Worm (Caenorhabditis elegans) whole organism, L2 larva: ENCODE measurements around the gene C50D2.10.

Source experiments
- C34F6.9 ChIP-seq: fragments of 150-350 bp; optimal IDR thresholded peaks from 2 replicates; lab custom pipeline; 2014; ENCODE audit warnings: missing biosample characterization, missing genetic modification characterization
- F13H6.1 ChIP-seq: sonication (generic microtip); optimal IDR thresholded peaks from 2 replicates; lab custom pipeline; 2016; ENCODE audit warnings: missing genetic modification characterization, missing compliant biosample characterization
- R02D3.7 ChIP-seq: fragments of 150-350 bp; optimal IDR thresholded peaks from 2 replicates; lab custom pipeline; 2014; ENCODE audit warnings: missing biosample characterization, missing genetic modification characterization
- ZK546.5 ChIP-seq: sonication (generic microtip); optimal IDR thresholded peaks from 2 replicates; lab custom pipeline; 2017; ENCODE audit warnings: missing biosample characterization, missing genetic modification characterization
- alr-1 ChIP-seq: fragments of 150-350 bp; optimal IDR thresholded peaks from 2 replicates; lab custom pipeline; 2014; ENCODE audit warnings: missing biosample characterization, missing genetic modification characterization
- aly-2 ChIP-seq: fragments of 150-350 bp; optimal IDR thresholded peaks from 2 replicates; lab custom pipeline; 2014; ENCODE audit warnings: missing biosample characterization, missing genetic modification characterization
- ama-1 ChIP-seq: fragments of 150-350 bp; optimal IDR thresholded peaks from 2 replicates; lab custom pipeline; 2018; ENCODE audit warnings: inconsistent platforms
- blmp-1 ChIP-seq: sonication (generic microtip); optimal IDR thresholded peaks from 2 replicates; lab custom pipeline; 2017; ENCODE audit warnings: missing genetic modification characterization, mild to moderate bottlenecking, missing compliant biosample characterization, antibody characterized with exemption, moderate library complexity; ENCODE audit not compliant: insufficient read depth
- ceh-16 ChIP-seq: fragments of 150-350 bp; optimal IDR thresholded peaks from 2 replicates; lab custom pipeline; 2014; ENCODE audit warnings: missing biosample characterization, missing genetic modification characterization
- ceh-82 ChIP-seq: fragments of 150-350 bp; optimal IDR thresholded peaks from 2 replicates; lab custom pipeline; 2014; ENCODE audit warnings: missing biosample characterization, missing genetic modification characterization
- crh-2 ChIP-seq: sonication (generic microtip); optimal IDR thresholded peaks from 2 replicates; lab custom pipeline; 2017; ENCODE audit warnings: missing biosample characterization, missing genetic modification characterization
- dmd-4 ChIP-seq: sonication (generic microtip); optimal IDR thresholded peaks from 2 replicates; lab custom pipeline; 2017; ENCODE audit warnings: missing biosample characterization, missing genetic modification characterization
- egl-27 ChIP-seq: sonication (generic microtip); optimal IDR thresholded peaks from 3 replicates; lab custom pipeline; 2017; ENCODE audit warnings: missing biosample characterization, missing genetic modification reagents, missing genetic modification characterization
- elt-1 ChIP-seq: fragments of 150-350 bp; optimal IDR thresholded peaks from 2 replicates; lab custom pipeline; 2014; ENCODE audit warnings: missing biosample characterization, missing genetic modification characterization
- elt-3 ChIP-seq: sonication (generic microtip); optimal IDR thresholded peaks from 2 replicates; lab custom pipeline; 2017; ENCODE audit warnings: missing biosample characterization, missing genetic modification characterization
- fos-1 ChIP-seq: fragments of 150-350 bp; optimal IDR thresholded peaks from 2 replicates; lab custom pipeline; 2014; ENCODE audit warnings: missing biosample characterization, missing genetic modification characterization
- gmeb-1 ChIP-seq: fragments of 150-350 bp; optimal IDR thresholded peaks from 2 replicates; lab custom pipeline; 2014; ENCODE audit warnings: missing biosample characterization, missing genetic modification characterization
- lin-11 ChIP-seq: fragments of 150-350 bp; sonication (generic microtip); optimal IDR thresholded peaks from 2 replicates; lab custom pipeline; 2014; ENCODE audit warnings: missing biosample characterization, missing genetic modification characterization, inconsistent platforms, mixed read lengths
- lin-13 ChIP-seq: fragments of 150-350 bp; optimal IDR thresholded peaks from 2 replicates; lab custom pipeline; 2014; ENCODE audit warnings: missing biosample characterization, missing genetic modification reagents, missing genetic modification characterization
- lin-39 ChIP-seq: fragments of 150-350 bp; optimal IDR thresholded peaks from 2 replicates; lab custom pipeline; 2014; ENCODE audit warnings: missing biosample characterization, missing genetic modification reagents, missing genetic modification characterization
- lsy-2 ChIP-seq, 2 experiments: fragments of 150-350 bp in 1 of 2; sonication (generic microtip) in 1 of 2; optimal IDR thresholded peaks; 2 replicates each; lab custom pipeline; 2014 to 2017; ENCODE audit warnings: missing biosample characterization in 2 of 2, missing genetic modification characterization in 2 of 2
- mab-5 ChIP-seq: fragments of 150-350 bp; optimal IDR thresholded peaks from 2 replicates; lab custom pipeline; 2014; ENCODE audit warnings: missing biosample characterization, missing genetic modification characterization
- mbf-1 ChIP-seq: sonication (generic microtip); optimal IDR thresholded peaks from 2 replicates; lab custom pipeline; 2017; ENCODE audit warnings: missing biosample characterization, missing genetic modification characterization
- mdl-1 ChIP-seq, 2 experiments: fragments of 150-350 bp in 1 of 2; sonication (generic microtip) in 1 of 2; optimal IDR thresholded peaks; 2 replicates each; lab custom pipeline; 2017; ENCODE audit warnings: missing biosample characterization in 2 of 2, missing genetic modification characterization in 2 of 2
- nhr-10 ChIP-seq: sonication (generic microtip); optimal IDR thresholded peaks from 2 replicates; lab custom pipeline; 2017; ENCODE audit warnings: missing biosample characterization, missing genetic modification characterization
- nhr-12 ChIP-seq: fragments of 150-350 bp; optimal IDR thresholded peaks from 2 replicates; lab custom pipeline; 2014; ENCODE audit warnings: missing biosample characterization, missing genetic modification characterization
- nhr-129 ChIP-seq: fragments of 150-350 bp; optimal IDR thresholded peaks from 2 replicates; lab custom pipeline; 2014; ENCODE audit warnings: missing biosample characterization, missing genetic modification characterization
- nhr-21 ChIP-seq: fragments of 150-350 bp; optimal IDR thresholded peaks from 2 replicates; lab custom pipeline; 2014; ENCODE audit warnings: missing biosample characterization, missing genetic modification characterization
- nhr-23 ChIP-seq: fragments of 150-350 bp; optimal IDR thresholded peaks from 2 replicates; lab custom pipeline; 2014; ENCODE audit warnings: missing biosample characterization, missing genetic modification reagents, missing genetic modification characterization
- nhr-237 ChIP-seq: fragments of 150-350 bp; optimal IDR thresholded peaks from 2 replicates; lab custom pipeline; 2014; ENCODE audit warnings: missing biosample characterization, missing genetic modification characterization
- nhr-25 ChIP-seq: fragments of 150-350 bp; sonication (generic microtip); optimal IDR thresholded peaks from 3 replicates; lab custom pipeline; 2014; ENCODE audit warnings: missing biosample characterization, missing genetic modification characterization
- nhr-6 ChIP-seq: fragments of 150-350 bp; optimal IDR thresholded peaks from 2 replicates; lab custom pipeline; 2014; ENCODE audit warnings: missing biosample characterization, missing genetic modification characterization
- nhr-77 ChIP-seq: fragments of 150-350 bp; optimal IDR thresholded peaks from 2 replicates; lab custom pipeline; 2014; ENCODE audit warnings: missing biosample characterization, missing genetic modification characterization
- peb-1 ChIP-seq: fragments of 150-350 bp; optimal IDR thresholded peaks from 2 replicates; lab custom pipeline; 2014; ENCODE audit warnings: missing biosample characterization, missing genetic modification characterization
- sem-4 ChIP-seq: fragments of 150-350 bp; optimal IDR thresholded peaks from 2 replicates; lab custom pipeline; 2014; ENCODE audit warnings: missing biosample characterization, missing genetic modification reagents, missing genetic modification characterization
- skn-1 ChIP-seq: sonication (generic microtip); optimal IDR thresholded peaks from 2 replicates; lab custom pipeline; 2017; ENCODE audit warnings: missing biosample characterization, missing genetic modification characterization
- sma-3 ChIP-seq: sonication (generic microtip); optimal IDR thresholded peaks from 2 replicates; lab custom pipeline; 2016; ENCODE audit warnings: missing genetic modification reagents, missing genetic modification characterization, missing compliant biosample characterization
- sma-9 ChIP-seq, 2 experiments: fragments of 150-350 bp in 1 of 2; sonication (generic microtip) in 1 of 2; optimal IDR thresholded peaks; 2 replicates each; lab custom pipeline; 2014 to 2016; ENCODE audit warnings: missing genetic modification characterization in 2 of 2, mild to moderate bottlenecking in 1 of 2, missing biosample characterization in 1 of 2, missing compliant biosample characterization in 1 of 2, missing genetic modification reagents in 1 of 2, moderate library complexity in 1 of 2
- snpc-4 ChIP-seq: fragments of 150-350 bp; optimal IDR thresholded peaks from 2 replicates; lab custom pipeline; 2014; ENCODE audit warnings: missing biosample characterization, missing genetic modification characterization
- unc-39 ChIP-seq: fragments of 150-350 bp; optimal IDR thresholded peaks from 2 replicates; lab custom pipeline; 2014; ENCODE audit warnings: missing biosample characterization, missing genetic modification characterization
- unc-55 ChIP-seq: fragments of 150-350 bp; sonication (generic microtip); optimal IDR thresholded peaks from 3 replicates; lab custom pipeline; 2014; ENCODE audit warnings: missing biosample characterization, missing genetic modification reagents, missing genetic modification characterization
- unc-62 ChIP-seq: fragments of 150-350 bp; optimal IDR thresholded peaks from 2 replicates; lab custom pipeline; 2014; ENCODE audit warnings: missing biosample characterization, missing genetic modification reagents, missing genetic modification characterization
- zag-1 ChIP-seq: fragments of 150-350 bp; optimal IDR thresholded peaks from 2 replicates; lab custom pipeline; 2014; ENCODE audit warnings: missing biosample characterization, missing genetic modification characterization
- ztf-11 ChIP-seq: sonication (generic microtip); optimal IDR thresholded peaks from 2 replicates; lab custom pipeline; 2017; ENCODE audit warnings: missing biosample characterization, missing genetic modification characterization
- ztf-4 ChIP-seq: fragments of 150-350 bp; optimal IDR thresholded peaks from 2 replicates; lab custom pipeline; 2014; ENCODE audit warnings: missing biosample characterization, missing genetic modification characterization

The C50D2.10 gene

ce11 chrII:60049-60448, 38.9 kb upstream of the C50D2.10 start:
- no peak for TF ChIP-seq elt-3 (tag; lab: Kevin White, UChicago)
- TF ChIP-seq fos-1 (tag; lab: Kevin White, UChicago) = peak; percentile 46
- peak; percentile 11 for TF ChIP-seq nhr-129 (tag; lab: Kevin White, UChicago)
- no peak for TF ChIP-seq ama-1 (lab: Kevin White, UChicago)
- no peak for TF ChIP-seq crh-2 (tag; lab: Kevin White, UChicago)
- no peak for TF ChIP-seq nhr-237
- TF ChIP-seq sma-3 (GFP tag; lab: Kevin White, UChicago) = no peak
- TF ChIP-seq alr-1 = no peak
- TF ChIP-seq nhr-12 (tag; lab: Kevin White, UChicago) = no peak
- peak; percentile 61 for TF ChIP-seq nhr-25
- peak; percentile 29 for TF ChIP-seq nhr-21 (tag; lab: Kevin White, UChicago)

DNA sequence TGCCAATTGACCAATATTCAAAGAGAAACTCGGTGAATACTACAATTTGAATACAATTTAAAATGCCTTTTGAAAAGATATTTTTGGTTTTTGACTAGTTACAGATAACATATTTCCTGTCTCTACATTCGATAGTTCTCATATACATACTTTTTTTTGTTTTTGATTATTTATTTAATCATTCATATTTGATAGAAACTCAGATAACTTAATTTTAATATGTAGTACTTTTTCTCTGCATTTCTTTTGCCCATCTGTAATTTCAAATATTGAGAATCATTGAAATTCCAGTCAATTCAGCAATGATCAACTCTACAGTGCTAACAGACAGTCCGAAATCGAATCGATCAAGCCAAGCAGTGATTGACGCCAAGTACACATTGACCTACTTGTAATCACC, 37.9 kb upstream of the C50D2.10 start, which contains the start of gene C23H3.2:
TSS of gene C23H3.2 (plus strand) at position 301 of the 400 bp plus-strand sequence.
- TF ChIP-seq zag-1 (tag; lab: Kevin White, UChicago) = no peak
- TF ChIP-seq unc-62 (GFP tag; lab: Kevin White, UChicago) = no peak
- TF ChIP-seq unc-39 (tag; lab: Kevin White, UChicago) = no peak
- TF ChIP-seq nhr-10 = no peak
- TF ChIP-seq mdl-1 (tag; optimal IDR thresholded peaks at IDR 0.05; lab: Kevin White, UChicago) = no peak
- no peak for TF ChIP-seq sma-3 (GFP tag; lab: Kevin White, UChicago)
- no peak for TF ChIP-seq mab-5 (tag; lab: Kevin White, UChicago)
- TF ChIP-seq nhr-6 (tag; lab: Kevin White, UChicago) = no peak
- TF ChIP-seq sem-4 (tag; lab: Kevin White, UChicago) = no peak
- no peak for TF ChIP-seq alr-1
- no peak for TF ChIP-seq ZK546.5 (tag; lab: Kevin White, UChicago)
- TF ChIP-seq dmd-4 = no peak

ce11 chrII:65484-65883, 33.5 kb upstream of the C50D2.10 start:
- peak; percentile 76 for TF ChIP-seq fos-1 (tag; lab: Kevin White, UChicago)
- TF ChIP-seq sem-4 (tag; lab: Kevin White, UChicago) = no peak

- TF ChIP-seq elt-3 (tag; lab: Kevin White, UChicago) (no peak), ama-1 (lab: Kevin White, UChicago) (no peak), unc-55 (GFP tag; lab: Kevin White, UChicago) (no peak), nhr-77 (no peak), nhr-23 (tag; lab: Kevin White, UChicago) (no peak), nhr-129 (tag; lab: Kevin White, UChicago) (no peak), C34F6.9 (tag; lab: Kevin White, UChicago) (peak; percentile 29), R02D3.7 (tag; lab: Kevin White, UChicago) (no peak), lin-11 (tag; lab: Kevin White, UChicago) (no peak), egl-27 (tag; lab: Kevin White, UChicago) (no peak), unc-39 (tag; lab: Kevin White, UChicago) (no peak), lin-39 (tag; lab: Kevin White, UChicago) (no peak), sem-4 (tag; lab: Kevin White, UChicago) (peak; percentile 68), ceh-82 (tag; lab: Kevin White, UChicago) (no peak), ZK546.5 (tag; lab: Kevin White, UChicago) (no peak), sma-9 (GFP tag; optimal IDR thresholded peaks at IDR 0.05; lab: Kevin White, UChicago) (no peak), sma-9 (tag; optimal IDR thresholded peaks at IDR 0.05; lab: Kevin White, UChicago) (no peak), fos-1 (tag; lab: Kevin White, UChicago) (peak; percentile 78), elt-1 (tag; lab: Kevin White, UChicago) (no peak), nhr-25 (peak; percentile 73), ztf-11 (tag; lab: Kevin White, UChicago) (no peak), crh-2 (tag; lab: Kevin White, UChicago) (no peak), skn-1 (tag; lab: Kevin White, UChicago) (no peak), peb-1 (peak; percentile 95), mdl-1 (tag; optimal IDR thresholded peaks at IDR 0.05; lab: Kevin White, UChicago) (peak in 1 of 2 experiments; percentile 29), nhr-12 (tag; lab: Kevin White, UChicago) (no peak), sma-3 (GFP tag; lab: Kevin White, UChicago) (peak; percentile 71), nhr-237 (no peak), lsy-2 (tag; optimal IDR thresholded peaks at IDR 0.05; lab: Kevin White, UChicago) (peak in 1 of 2 experiments; percentile 40), lin-13 (GFP tag; lab: Kevin White, UChicago) (no peak), F13H6.1 (peak; percentile 41), zag-1 (tag; lab: Kevin White, UChicago) (no peak), unc-62 (GFP tag; lab: Kevin White, UChicago) (no peak), blmp-1 (tag; lab: Kevin White, UChicago) (peak; percentile 63), ztf-4 (tag; lab: Kevin White, UChicago) (no peak), alr-1 (no peak), nhr-21 (tag; lab: Kevin White, UChicago) (peak; percentile 67), aly-2 (tag; lab: Kevin White, UChicago) (no peak), gmeb-1 (tag; lab: Kevin White, UChicago) (no peak), ceh-16 (tag; lab: Kevin White, UChicago) (no peak), mbf-1 (tag; lab: Kevin White, UChicago) (no peak), snpc-4 (tag; lab: Kevin White, UChicago) (no peak), mab-5 (tag; lab: Kevin White, UChicago) (no peak)
These were observed 32.6 kb upstream of the C50D2.10 start for ce11 chrII:66322-66721.
